Worm (Caenorhabditis elegans) whole organism, L4/young adult: Measurements from ENCODE around the gene ser-2.

Experiments
- W03F9.2 ChIP-seq: fragments of 150-350 bp; optimal IDR thresholded peaks from 2 replicates; lab custom pipeline; 2014; ENCODE audit warnings: missing biosample characterization, missing genetic modification characterization
- dao-5 ChIP-seq: sonication (generic microtip); optimal IDR thresholded peaks from 2 replicates; lab custom pipeline; 2016; ENCODE audit warnings: missing genotype, missing genetic modification characterization, moderate library complexity, missing compliant biosample characterization
- him-1 ChIP-seq: sonication (generic microtip); optimal IDR thresholded peaks from 2 replicates; lab custom pipeline; 2016; ENCODE audit warnings: missing genotype, missing genetic modification reagents, missing genetic modification characterization, missing compliant biosample characterization

DNA sequence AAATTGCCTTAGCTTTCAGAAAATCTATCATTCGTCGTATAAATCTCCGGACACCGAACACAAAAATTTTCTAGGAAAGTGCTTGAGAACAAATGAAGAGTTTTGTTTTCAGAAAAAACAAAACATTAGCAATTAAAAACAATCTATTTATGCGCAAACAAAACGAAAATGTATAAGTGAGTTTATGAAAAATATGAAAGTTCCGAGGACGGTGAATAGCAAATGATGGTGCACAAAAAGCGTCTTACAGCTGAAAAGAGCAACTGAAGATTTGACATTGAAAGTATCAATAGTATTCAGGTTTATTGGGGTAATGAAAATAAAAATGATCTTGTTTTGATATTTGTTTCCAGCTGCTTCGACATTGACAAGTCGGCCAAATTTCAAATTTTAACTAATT is 2.8 kb downstream of the ser-2 start:
- TF ChIP-seq him-1 (tag; lab: Kevin White, UChicago), result no peak
- TF ChIP-seq dao-5, result no peak
- TF ChIP-seq W03F9.2 (tag; lab: Kevin White, UChicago), result no peak
